Fruit fly (Drosophila melanogaster) whole organism, embryonic: ENCODE results near the gene CG16779.

Source experiments
- B-H2 ChIP-seq: fragments of 200-800 bp; sonication (Bioruptor generic); optimal IDR thresholded peaks from 2 replicates; lab custom pipeline; 2018; ENCODE audit warnings: missing biosample characterization, mild to moderate bottlenecking, missing genetic modification characterization
- CG13296 ChIP-seq: fragments of 200-800 bp; sonication (Bioruptor generic); optimal IDR thresholded peaks from 3 replicates; lab custom pipeline; 2018; ENCODE audit warnings: missing biosample characterization, mild to moderate bottlenecking, missing genetic modification characterization
- CG15269 ChIP-seq: fragments of 200-800 bp; sonication (Bioruptor generic); optimal IDR thresholded peaks from 2 replicates; lab custom pipeline; 2018; ENCODE audit warnings: missing biosample characterization, mild to moderate bottlenecking, missing genetic modification characterization, moderate library complexity
- CG17385 ChIP-seq: fragments of 200-800 bp; sonication (Bioruptor generic); optimal IDR thresholded peaks from 3 replicates; lab custom pipeline; 2018; ENCODE audit warnings: missing biosample characterization, mild to moderate bottlenecking, missing genetic modification characterization
- CG17612 ChIP-seq: fragments of 200-800 bp; sonication (Bioruptor generic); IDR thresholded peaks from 2 replicates; pipeline ENCODE4 v1.3.6; 2022; ENCODE audit warnings: missing biosample characterization, missing genetic modification characterization
- CG1792 ChIP-seq: fragments of 200-800 bp; sonication (Bioruptor generic); optimal IDR thresholded peaks from 2 replicates; lab custom pipeline; 2016; ENCODE audit warnings: missing biosample characterization, missing genetic modification characterization
- CG18599 ChIP-seq: fragments of 200-800 bp; sonication (Bioruptor generic); optimal IDR thresholded peaks from 3 replicates; lab custom pipeline; 2017; ENCODE audit warnings: missing biosample characterization, missing genetic modification characterization, mild to moderate bottlenecking, moderate library complexity, missing genetic modification reagents
- CG2120 ChIP-seq: fragments of 200-800 bp; sonication (Bioruptor generic); optimal IDR thresholded peaks from 3 replicates; lab custom pipeline; 2016; ENCODE audit warnings: missing biosample characterization, missing genetic modification characterization
- CG32772 ChIP-seq: fragments of 200-800 bp; sonication (Bioruptor generic); IDR thresholded peaks from 2 replicates; pipeline ENCODE4 v1.3.6; 2022; ENCODE audit warnings: missing biosample characterization, missing genetic modification characterization
- CG6254 ChIP-seq: fragments of 200-800 bp; sonication (Bioruptor generic); optimal IDR thresholded peaks from 3 replicates; lab custom pipeline; 2017; ENCODE audit warnings: mild to moderate bottlenecking, missing biosample characterization, missing genetic modification reagents, missing genetic modification characterization
- CG6689 ChIP-seq: fragments of 200-800 bp; sonication (Bioruptor generic); IDR thresholded peaks from 2 replicates; pipeline ENCODE4 v1.3.6; 2022; ENCODE audit warnings: missing biosample characterization, missing genetic modification characterization
- CG6813 ChIP-seq: fragments of 200-800 bp; sonication (Bioruptor generic); optimal IDR thresholded peaks from 2 replicates; lab custom pipeline; 2017; ENCODE audit warnings: missing biosample characterization, missing genetic modification characterization, mild to moderate bottlenecking, moderate library complexity, missing genetic modification reagents
- CG7271 ChIP-seq: fragments of 200-800 bp; sonication (Bioruptor generic); optimal IDR thresholded peaks from 2 replicates; lab custom pipeline; 2018; ENCODE audit warnings: missing biosample characterization, mild to moderate bottlenecking, missing genetic modification characterization, moderate library complexity
- CG9797 ChIP-seq: fragments of 200-800 bp; sonication (Bioruptor generic); optimal IDR thresholded peaks from 3 replicates; lab custom pipeline; 2018; ENCODE audit warnings: missing biosample characterization, mild to moderate bottlenecking, missing genetic modification characterization
- CrebB ChIP-seq: fragments of 200-800 bp; sonication (Bioruptor generic); optimal IDR thresholded peaks from 3 replicates; lab custom pipeline; 2018; ENCODE audit warnings: missing biosample characterization, mild to moderate bottlenecking, missing genetic modification characterization
- Dip2 ChIP-seq: fragments of 200-800 bp; sonication (Bioruptor generic); IDR thresholded peaks from 2 replicates; pipeline ENCODE4 v1.3.6; 2022; ENCODE audit warnings: missing biosample characterization, missing genetic modification characterization
- Dll ChIP-seq: fragments of 200-800 bp; sonication (Bioruptor generic); IDR thresholded peaks from 4 replicates; pipeline ENCODE4 v1.3.6; 2022; ENCODE audit warnings: missing biosample characterization, missing genetic modification characterization; ENCODE audit not compliant: partially characterized antibody
- E2f1 ChIP-seq: fragments of 200-800 bp; sonication (Bioruptor generic); IDR thresholded peaks from 2 replicates; pipeline ENCODE4 v1.3.6; 2022; ENCODE audit warnings: missing biosample characterization, missing genetic modification characterization
- ERR ChIP-seq: fragments of 200-800 bp; sonication (Bioruptor generic); optimal IDR thresholded peaks from 2 replicates; lab custom pipeline; 2016; ENCODE audit warnings: missing biosample characterization, missing genetic modification characterization
- Gsc ChIP-seq: fragments of 200-800 bp; sonication (Bioruptor generic); IDR thresholded peaks from 2 replicates; pipeline ENCODE4 v1.3.6; 2022; ENCODE audit warnings: missing biosample characterization, missing genetic modification characterization
- Gug ChIP-seq: fragments of 200-800 bp; sonication (Bioruptor generic); IDR thresholded peaks from 4 replicates; pipeline ENCODE4 v1.3.6; 2022; ENCODE audit warnings: missing biosample characterization, missing genetic modification characterization
- Kr ChIP-seq: fragments of 200-800 bp; sonication (Bioruptor generic); optimal IDR thresholded peaks from 2 replicates; lab custom pipeline; 2017; ENCODE audit warnings: missing biosample characterization, mild to moderate bottlenecking, missing genetic modification characterization
- Lim3 ChIP-seq: fragments of 200-800 bp; sonication (Bioruptor generic); IDR thresholded peaks from 2 replicates; pipeline ENCODE4 v1.3.6; 2022; ENCODE audit warnings: missing biosample characterization, missing genetic modification characterization
- Lpt ChIP-seq: fragments of >200 bp; optimal IDR thresholded peaks from 2 replicates; lab custom pipeline; 2018; ENCODE audit warnings: missing biosample characterization, missing genetic modification characterization
- Ptx1 ChIP-seq: fragments of 200-800 bp; sonication (Bioruptor generic); IDR thresholded peaks from 2 replicates; pipeline ENCODE4 v1.3.6; 2022; ENCODE audit warnings: missing biosample characterization, missing genetic modification characterization
- Ravus ChIP-seq: fragments of 200-800 bp; sonication (Bioruptor generic); IDR thresholded peaks from 2 replicates; pipeline ENCODE4 v1.3.6; 2022; ENCODE audit warnings: missing biosample characterization, missing genetic modification characterization
- Side ChIP-seq: fragments of 200-800 bp; sonication (Bioruptor generic); optimal IDR thresholded peaks from 2 replicates; lab custom pipeline; 2016; ENCODE audit warnings: missing biosample characterization, missing genetic modification characterization
- amos ChIP-seq: fragments of 200-800 bp; sonication (Bioruptor generic); IDR thresholded peaks from 2 replicates; pipeline ENCODE4 v1.3.6; 2022; ENCODE audit warnings: missing biosample characterization, missing genetic modification characterization; ENCODE audit not compliant: partially characterized antibody
- bab2 ChIP-seq: fragments of 200-800 bp; sonication (Bioruptor generic); optimal IDR thresholded peaks from 2 replicates; lab custom pipeline; 2016; ENCODE audit warnings: missing biosample characterization, missing genetic modification characterization
- br ChIP-seq: fragments of >200 bp; optimal IDR thresholded peaks from 2 replicates; lab custom pipeline; 2017
- chif ChIP-seq, 2 experiments: fragments of 200-800 bp; sonication (Bioruptor generic); optimal IDR thresholded peaks; 3 replicates each; lab custom pipeline; 2016; ENCODE audit warnings: missing biosample characterization in 2 of 2, missing genetic modification characterization in 2 of 2
- corto ChIP-seq: fragments of 200-800 bp; sonication (Bioruptor generic); optimal IDR thresholded peaks from 2 replicates; lab custom pipeline; 2016; ENCODE audit warnings: missing biosample characterization, mild to moderate bottlenecking, missing genetic modification characterization, moderate library complexity
- dpn ChIP-seq, 2 experiments: fragments of 200-800 bp; sonication (Bioruptor generic); optimal IDR thresholded peaks; 3 replicates each; lab custom pipeline; 2016; ENCODE audit warnings: missing biosample characterization in 2 of 2, missing genetic modification characterization in 2 of 2
- gcm2 ChIP-seq: fragments of 200-800 bp; sonication (Bioruptor generic); optimal IDR thresholded peaks from 2 replicates; lab custom pipeline; 2016; ENCODE audit warnings: missing biosample characterization, missing genetic modification characterization
- insv ChIP-seq, 2 experiments: fragments of 200-800 bp; sonication (Bioruptor generic); optimal IDR thresholded peaks; 3 replicates each; lab custom pipeline; 2016 to 2018; ENCODE audit warnings: missing biosample characterization in 2 of 2, missing genetic modification characterization in 2 of 2
- knrl ChIP-seq: fragments of 200-800 bp; sonication (Bioruptor generic); IDR thresholded peaks from 3 replicates; pipeline ENCODE4 v1.3.6; 2022; ENCODE audit warnings: missing biosample characterization, missing genetic modification characterization; ENCODE audit not compliant: partially characterized antibody
- oc ChIP-seq: fragments of 200-800 bp; sonication (Bioruptor generic); optimal IDR thresholded peaks from 2 replicates; lab custom pipeline; 2018; ENCODE audit warnings: missing biosample characterization, mild to moderate bottlenecking, missing genetic modification characterization, moderate library complexity
- org-1 ChIP-seq: fragments of 200-800 bp; sonication (Bioruptor generic); optimal IDR thresholded peaks from 2 replicates; lab custom pipeline; 2017; ENCODE audit warnings: missing biosample characterization, missing genetic modification characterization
- pita ChIP-seq: fragments of 200-800 bp; sonication (Bioruptor generic); optimal IDR thresholded peaks from 2 replicates; lab custom pipeline; 2017; ENCODE audit warnings: missing biosample characterization, mild to moderate bottlenecking, missing genetic modification characterization
- pnt ChIP-seq: fragments of 200-800 bp; sonication (Bioruptor generic); optimal IDR thresholded peaks from 3 replicates; lab custom pipeline; 2016; ENCODE audit warnings: missing biosample characterization, missing genetic modification characterization
- scrt ChIP-seq: fragments of 200-800 bp; sonication (Bioruptor generic); optimal IDR thresholded peaks from 2 replicates; lab custom pipeline; 2018; ENCODE audit warnings: missing biosample characterization, mild to moderate bottlenecking, missing genetic modification characterization, moderate library complexity
- sd ChIP-seq: fragments of 200-800 bp; sonication (Bioruptor generic); optimal IDR thresholded peaks from 3 replicates; lab custom pipeline; 2018; ENCODE audit warnings: missing biosample characterization, mild to moderate bottlenecking, missing genetic modification characterization, moderate library complexity
- slbo ChIP-seq: fragments of 200-800 bp; sonication (Bioruptor generic); IDR thresholded peaks from 2 replicates; pipeline ENCODE4 v1.3.6; 2022; ENCODE audit warnings: missing biosample characterization, missing genetic modification characterization
- tio ChIP-seq: fragments of 200-800 bp; sonication (Bioruptor generic); optimal IDR thresholded peaks from 2 replicates; lab custom pipeline; 2017; ENCODE audit warnings: missing biosample characterization, missing genetic modification characterization, inconsistent platforms
- ttk ChIP-seq: fragments of 200-800 bp; sonication (Bioruptor generic); IDR thresholded peaks from 2 replicates; pipeline ENCODE4 v2.1.2; 2022; ENCODE audit warnings: missing biosample characterization, missing genetic modification characterization
- unc-4 ChIP-seq: fragments of 200-800 bp; sonication (Bioruptor generic); IDR thresholded peaks from 2 replicates; pipeline ENCODE4 v1.3.6; 2022; ENCODE audit warnings: missing biosample characterization, missing genetic modification characterization; ENCODE audit not compliant: partially characterized antibody

CG16779 gene

DNA sequence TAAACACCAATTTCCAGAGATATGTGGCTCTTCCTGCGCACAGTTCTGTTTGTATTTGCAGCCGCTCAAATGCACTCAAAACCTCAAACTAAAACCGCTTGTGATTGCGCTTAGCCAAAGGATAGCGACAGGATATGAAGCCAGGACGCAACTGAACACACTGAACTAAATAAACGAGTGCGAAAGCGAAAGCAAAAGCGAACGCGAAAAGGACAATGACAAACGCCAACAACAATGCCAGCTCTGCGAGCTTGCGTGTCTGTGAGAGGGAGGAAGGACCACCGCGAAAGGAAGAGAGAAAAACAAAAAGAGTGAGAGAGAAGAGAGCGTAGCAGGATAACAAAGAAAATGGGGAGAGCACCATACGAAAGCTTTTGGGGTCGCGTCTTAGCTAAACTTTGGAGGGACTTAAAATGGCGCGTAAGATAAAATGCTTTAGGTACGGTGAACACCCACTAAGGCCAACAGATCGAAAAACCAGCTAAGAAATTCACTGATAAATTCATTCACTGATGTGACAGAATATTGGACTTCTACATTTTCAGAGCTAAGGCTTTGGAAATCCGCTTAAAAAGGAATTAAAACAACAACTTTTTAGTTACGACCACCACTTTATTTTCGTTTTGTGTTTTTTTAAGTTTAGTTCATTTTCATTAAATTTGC is 32.9 kb downstream of the CG16779 start, which contains the start of gene GstZ2 (continued):
- no peak for TF ChIP-seq CG13296 (GFP tag; lab: Kevin White, UChicago)
- no peak for TF ChIP-seq Side (GFP tag; lab: Kevin White, UChicago)
- TF ChIP-seq CG7271 (tag; lab: Kevin White, UChicago): no peak
- TF ChIP-seq CG17612: no peak
- no peak for TF ChIP-seq CG9797 (GFP tag; lab: Kevin White, UChicago)
- no peak for TF ChIP-seq ERR (GFP tag; lab: Kevin White, UChicago)
- TF ChIP-seq, all 482 proteins: peak for 20

DNA sequence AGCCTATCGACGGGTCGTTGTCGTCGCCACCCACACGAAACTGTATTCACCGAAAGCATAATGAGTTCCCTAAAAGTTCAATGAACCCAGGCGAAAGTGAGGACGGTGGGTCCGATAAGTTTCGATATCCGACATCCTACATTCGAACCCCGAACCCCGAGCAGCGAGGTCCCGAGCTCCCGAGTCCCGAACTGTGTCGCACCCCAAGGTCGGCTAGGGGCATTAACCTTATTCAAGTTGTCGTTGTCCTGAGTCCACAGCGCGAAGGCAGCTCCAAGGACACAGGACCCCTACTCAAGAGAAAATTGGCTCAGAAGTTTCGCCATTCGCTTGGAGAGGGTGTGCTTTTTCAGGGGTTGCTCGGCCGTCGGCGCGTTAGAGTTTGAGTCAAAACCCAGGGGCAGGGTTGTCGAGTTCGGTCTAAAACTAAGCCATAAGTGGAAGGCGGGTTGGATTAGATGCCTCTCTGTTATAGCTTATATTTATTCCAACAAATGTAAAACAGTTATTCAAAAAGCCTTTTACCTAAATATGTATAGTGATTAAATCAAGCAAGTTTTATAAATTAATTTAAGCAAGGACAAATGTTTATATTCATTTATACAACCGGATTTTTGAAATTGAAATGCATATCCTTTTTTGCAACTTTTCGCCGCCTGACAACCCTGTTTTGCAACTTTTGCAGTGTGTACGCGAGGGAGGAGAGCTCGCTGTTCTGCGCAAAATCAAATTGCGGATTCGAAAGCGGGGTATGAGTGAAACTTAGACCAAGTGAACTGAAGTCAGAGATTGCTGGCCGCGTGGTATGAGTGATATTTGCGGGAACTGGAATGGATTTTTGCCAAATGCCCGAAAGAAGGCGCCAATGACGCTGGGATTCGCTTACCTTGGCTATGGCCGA is 33.8 kb downstream of the CG16779 start:
- TF ChIP-seq Dll: no peak
- no peak for TF ChIP-seq gcm2
- no peak for TF ChIP-seq pita
- peak; percentile 58; the same call in 1 of the 2 replicates for TF ChIP-seq ttk (GFP tag; lab: Robert Waterston, UW)
- TF ChIP-seq unc-4 (GFP tag; lab: Robert Waterston, UW): no peak
- TF ChIP-seq Lim3 (GFP tag; lab: Robert Waterston, UW): no peak
- peak; percentile 58 for TF ChIP-seq bab2 (GFP tag; lab: Kevin White, UChicago)
- peak; percentile 51; the same call in 1 of the 2 replicates for TF ChIP-seq CG6689
- TF ChIP-seq tio (GFP tag; lab: Kevin White, UChicago): peak; percentile 33
- no peak for TF ChIP-seq sd
- peak; percentile 71 for TF ChIP-seq scrt (GFP tag; lab: Kevin White, UChicago)
- TF ChIP-seq CG17385 (GFP tag; lab: Kevin White, UChicago): peak; percentile 68
- TF ChIP-seq CrebB (tag; lab: Kevin White, UChicago): peak; percentile 52
- TF ChIP-seq CG6813: peak; percentile 73
- TF ChIP-seq corto (GFP tag; lab: Kevin White, UChicago): no peak
- TF ChIP-seq oc (tag; lab: Kevin White, UChicago): no peak
- no peak for TF ChIP-seq CG6254 (GFP tag; lab: Kevin White, UChicago)
- TF ChIP-seq CG1792 (GFP tag; lab: Kevin White, UChicago): peak; percentile 14
- no peak for TF ChIP-seq Ravus (GFP tag; lab: Robert Waterston, UW)
- TF ChIP-seq knrl (GFP tag; lab: Robert Waterston, UW): no peak
- peak; percentile 81 for TF ChIP-seq B-H2 (GFP tag; lab: Kevin White, UChicago)
- TF ChIP-seq slbo (GFP tag; lab: Robert Waterston, UW): peak; percentile 74
- TF ChIP-seq amos: no peak
- TF ChIP-seq CG2120: peak; percentile 86
- no peak for TF ChIP-seq br
- TF ChIP-seq insv (GFP tag; optimal IDR thresholded peaks at IDR 0.05; lab: Kevin White, UChicago): peak in 1 of 2 experiments; percentile 53
- TF ChIP-seq dpn (GFP tag; optimal IDR thresholded peaks at IDR 0.05; lab: Kevin White, UChicago): peak; percentile 17 to 36
- peak; percentile 93 for TF ChIP-seq CG18599
- peak; percentile 79 for TF ChIP-seq org-1 (GFP tag; lab: Kevin White, UChicago)
- no peak for TF ChIP-seq Gsc (GFP tag; lab: Robert Waterston, UW)
- no peak for TF ChIP-seq Dip2 (GFP tag; lab: Robert Waterston, UW)
- peak in 1 of 2 experiments; percentile 34 for TF ChIP-seq chif (GFP tag; optimal IDR thresholded peaks at IDR 0.05; lab: Kevin White, UChicago)
- TF ChIP-seq E2f1 (GFP tag; lab: Robert Waterston, UW): peak; percentile 32; the same call in 1 of the 2 replicates
- TF ChIP-seq Gug (GFP tag; lab: Robert Waterston, UW): peak; percentile 29; the same call in 1 of the 4 replicates
- peak; percentile 45; the same call in 1 of the 2 replicates for TF ChIP-seq CG32772 (GFP tag; lab: Robert Waterston, UW)
- TF ChIP-seq CG15269 (tag; lab: Kevin White, UChicago): peak; percentile 79
- peak; percentile 73 for TF ChIP-seq Ptx1 (GFP tag; lab: Robert Waterston, UW)
- no peak for TF ChIP-seq Kr (GFP tag; lab: Kevin White, UChicago)
- TF ChIP-seq Lpt (GFP tag; lab: Kevin White, UChicago): no peak
- peak; percentile 16 for TF ChIP-seq pnt (GFP tag; lab: Kevin White, UChicago)
